Worm (Caenorhabditis elegans): ENCODE measurements around the gene C14B9.8.

Gene C14B9.8

DNA sequence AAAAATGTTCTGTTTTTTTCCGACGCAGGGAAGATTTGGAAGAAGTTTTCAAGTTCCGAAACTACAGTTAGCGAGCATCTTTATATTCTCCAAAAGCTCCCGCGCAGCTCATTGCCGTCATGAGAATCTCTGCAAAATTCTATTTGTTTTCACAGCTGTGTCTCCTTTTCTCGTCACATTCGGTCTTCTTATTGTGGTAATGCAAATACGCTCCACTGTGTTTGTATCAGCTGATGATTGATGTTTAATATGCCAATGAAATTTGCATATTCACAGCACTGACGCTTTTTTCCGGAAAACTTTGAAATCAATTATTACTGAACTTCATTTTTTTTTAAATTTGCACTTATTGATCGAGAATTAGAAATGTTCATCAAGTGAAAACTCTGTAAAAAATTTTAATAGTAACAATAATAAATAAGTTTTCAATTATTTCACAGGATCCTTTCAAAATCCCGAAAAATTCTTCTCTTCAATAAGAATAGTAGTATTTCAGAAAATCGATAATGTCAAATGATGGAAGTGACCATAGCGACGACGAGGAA, 51.3 kb downstream of the C14B9.8 start, which contains the start of gene K06H7.2 (continued):
- TF ChIP-seq nhr-25 (tag; optimal IDR thresholded peaks at IDR 0.05) = peak; percentile 23
- TF ChIP-seq pqm-1 (tag; optimal IDR thresholded peaks at IDR 0.05) = no peak
- TF ChIP-seq fkh-2 (tag; optimal IDR thresholded peaks at IDR 0.05) = no peak
- TF ChIP-seq tbx-2 (tag; optimal IDR thresholded peaks at IDR 0.05) = no peak
- TF ChIP-seq unc-62 (GFP tag; optimal IDR thresholded peaks at IDR 0.05) = no peak
- no peak for TF ChIP-seq ceh-28 (tag; optimal IDR thresholded peaks at IDR 0.05)
- TF ChIP-seq nhr-43 (tag; optimal IDR thresholded peaks at IDR 0.05; ENCODE audit: poor library complexity, severe bottlenecking) = no peak
- no peak for TF ChIP-seq elt-1 (tag; optimal IDR thresholded peaks at IDR 0.05)
- TF ChIP-seq eor-1 (tag; optimal IDR thresholded peaks at IDR 0.05) = no peak

DNA sequence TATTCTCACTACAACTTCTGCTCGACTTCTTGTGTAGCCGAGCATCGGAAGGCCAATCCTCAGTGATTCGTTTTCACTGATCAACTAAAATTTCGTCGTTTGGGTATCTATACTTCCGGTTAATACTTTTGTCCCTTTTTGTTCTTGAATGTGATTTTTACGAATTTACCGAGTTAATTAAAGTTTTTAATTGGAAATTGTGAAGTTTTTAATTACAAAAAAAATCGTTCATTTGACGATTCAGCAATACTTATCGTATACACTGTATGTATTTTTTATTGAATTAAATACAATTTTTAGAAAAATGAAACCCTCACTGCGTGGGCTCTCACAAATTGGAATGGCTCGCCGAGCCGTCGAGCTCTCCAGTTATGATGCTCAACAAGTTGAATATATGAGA, 53.0 kb downstream of the C14B9.8 start, which contains the start of gene idi-1:
Gene idi-1 (plus strand): TSS at position 301 of the 400 bp plus-strand sequence.
- TF ChIP-seq ceh-16 (tag; optimal IDR thresholded peaks at IDR 0.05) (no peak), eor-1 (tag; optimal IDR thresholded peaks at IDR 0.05) (no peak), nhr-11 (tag; optimal IDR thresholded peaks at IDR 0.05) (no peak), nfya-1 (tag; optimal IDR thresholded peaks at IDR 0.05; ENCODE audit: insufficient read depth) (no peak), mdl-1 (tag; optimal IDR thresholded peaks at IDR 0.05) (no peak), elt-3 (tag; optimal IDR thresholded peaks at IDR 0.05) (no peak), nhr-43 (tag; optimal IDR thresholded peaks at IDR 0.05; ENCODE audit: poor library complexity, severe bottlenecking) (no peak), unc-39 (tag; optimal IDR thresholded peaks at IDR 0.05) (no peak), egl-27 (tag; optimal IDR thresholded peaks at IDR 0.05) (no peak), ceh-28 (tag; optimal IDR thresholded peaks at IDR 0.05) (no peak), nhr-23 (tag; optimal IDR thresholded peaks at IDR 0.05) (no peak), pha-4 (tag; optimal IDR thresholded peaks at IDR 0.05) (no peak)

Data from whole organism, L3 larva.